Worm (Caenorhabditis elegans) whole organism, early embryonic: ENCODE results near the gene C43H6.6.

Source experiments
- B0310.2 ChIP-seq: sonication (generic microtip); optimal IDR thresholded peaks from 2 replicates; lab custom pipeline; 2016; ENCODE audit warnings: mild to moderate bottlenecking, missing genetic modification characterization, missing compliant biosample characterization
- F13C5.2 ChIP-seq: sonication (generic microtip); optimal IDR thresholded peaks from 2 replicates; lab custom pipeline; 2017; ENCODE audit warnings: mild to moderate bottlenecking, missing genetic modification characterization, inconsistent platforms, missing compliant biosample characterization
- aly-1 ChIP-seq: sonication (generic microtip); optimal IDR thresholded peaks from 2 replicates; lab custom pipeline; 2016; ENCODE audit warnings: missing genetic modification characterization, missing compliant biosample characterization
- ama-1 ChIP-seq: fragments of 150-350 bp; optimal IDR thresholded peaks from 2 replicates; lab custom pipeline; 2014
- ceh-13 ChIP-seq: fragments of 200-800 bp; sonication (Bioruptor generic); optimal IDR thresholded peaks from 2 replicates; lab custom pipeline; 2018; ENCODE audit warnings: mild to moderate bottlenecking, missing genetic modification characterization, missing compliant biosample characterization
- ceh-36 ChIP-seq: sonication (generic microtip); optimal IDR thresholded peaks from 2 replicates; lab custom pipeline; 2016; ENCODE audit warnings: missing genetic modification characterization, inconsistent platforms, missing compliant biosample characterization
- ets-7 ChIP-seq: sonication (generic microtip); optimal IDR thresholded peaks from 2 replicates; lab custom pipeline; 2016; ENCODE audit warnings: missing genotype, missing genetic modification characterization, missing compliant biosample characterization
- flt-1 ChIP-seq: fragments of 200-800 bp; sonication (Bioruptor generic); IDR thresholded peaks from 2 replicates; pipeline ENCODE4 v1.3.6; 2022; ENCODE audit warnings: missing genetic modification characterization, missing compliant biosample characterization
- hmbx-1 ChIP-seq: sonication (generic microtip); optimal IDR thresholded peaks from 2 replicates; lab custom pipeline; 2016; ENCODE audit warnings: mild to moderate bottlenecking, missing genetic modification characterization, missing compliant biosample characterization
- hmg-4 ChIP-seq: fragments of 200-800 bp; sonication (Bioruptor generic); optimal IDR thresholded peaks from 2 replicates; lab custom pipeline; 2018; ENCODE audit warnings: mild to moderate bottlenecking, missing genetic modification characterization, missing compliant biosample characterization
- hnd-1 ChIP-seq: sonication (generic microtip); optimal IDR thresholded peaks from 2 replicates; lab custom pipeline; 2016; ENCODE audit warnings: missing genetic modification characterization, missing compliant biosample characterization
- pes-1 ChIP-seq: fragments of 200-800 bp; sonication (Bioruptor generic); IDR thresholded peaks from 2 replicates; pipeline ENCODE4 v1.3.6; 2022; ENCODE audit warnings: missing genetic modification reagents, missing genetic modification characterization, missing compliant biosample characterization
- scrt-1 ChIP-seq: fragments of 200-800 bp; sonication (Bioruptor generic); IDR thresholded peaks from 2 replicates; pipeline ENCODE4 v1.3.6; 2022; ENCODE audit warnings: missing genetic modification characterization, missing compliant biosample characterization
- sea-1 ChIP-seq: fragments of 200-800 bp; sonication (Bioruptor generic); conservative IDR thresholded peaks from 2 replicates; pipeline ENCODE4 v1.3.6; 2022; ENCODE audit warnings: missing genetic modification characterization, missing compliant biosample characterization
- tbx-11 ChIP-seq: fragments of 200-800 bp; sonication (Bioruptor generic); IDR thresholded peaks from 2 replicates; pipeline ENCODE4 v1.3.6; 2022; ENCODE audit warnings: missing genetic modification characterization, missing compliant biosample characterization
- tbx-37 ChIP-seq: fragments of 200-800 bp; sonication (Bioruptor generic); conservative IDR thresholded peaks from 2 replicates; pipeline ENCODE4 v1.3.6; 2022; ENCODE audit warnings: missing genetic modification reagents, missing genetic modification characterization, missing compliant biosample characterization
- tra-4 ChIP-seq: sonication (generic microtip); optimal IDR thresholded peaks from 2 replicates; lab custom pipeline; 2017; ENCODE audit warnings: missing genetic modification characterization, missing compliant biosample characterization

The C43H6.6 gene

ce11 chrX:2394983-2395382, at the start of gene C43H6.6:
Gene C43H6.6 (plus strand): TSS chrX:2395283.
- no peak for TF ChIP-seq tbx-37 (GFP tag; lab: Robert Waterston, UW)
- no peak for TF ChIP-seq sea-1
- TF ChIP-seq B0310.2: no peak
- TF ChIP-seq flt-1: no peak

ce11 chrX:2347962-2348361, 47.1 kb upstream of the C43H6.6 start:
- TF ChIP-seq ets-7 (no peak), ceh-36 (no peak)

- no peak for TF ChIP-seq flt-1
- TF ChIP-seq ceh-13 (GFP tag; lab: Kevin White, UChicago): no peak
- no peak for TF ChIP-seq hnd-1 (tag; lab: Kevin White, UChicago)
- TF ChIP-seq ceh-36: no peak
- TF ChIP-seq tbx-11 (GFP tag; lab: Robert Waterston, UW): no peak
- no peak for TF ChIP-seq ets-7
- no peak for TF ChIP-seq pes-1 (GFP tag; lab: Robert Waterston, UW)
- no peak for TF ChIP-seq B0310.2
- TF ChIP-seq F13C5.2: no peak
- no peak for TF ChIP-seq hmbx-1 (tag; lab: Kevin White, UChicago)
- TF ChIP-seq hmg-4: no peak
Observed at ce11 chrX:2352929-2353328, 42.2 kb upstream of the C43H6.6 start.

- TF ChIP-seq F13C5.2 (no peak), ceh-36 (no peak), sea-1 (no peak), hmg-4 (no peak), ceh-13 (GFP tag; lab: Kevin White, UChicago) (no peak), pes-1 (GFP tag; lab: Robert Waterston, UW) (no peak), ets-7 (no peak), tra-4 (no peak), tbx-11 (GFP tag; lab: Robert Waterston, UW) (no peak), ama-1 (lab: Kevin White, UChicago) (no peak), B0310.2 (no peak)
Observed at ce11 chrX:2359797-2360196, 35.3 kb upstream of the C43H6.6 start, which contains the start of gene lgc-40. Gene lgc-40 (plus strand): TSS chrX:2360097.

- TF ChIP-seq ceh-36 (no peak), ama-1 (lab: Kevin White, UChicago) (no peak), tbx-37 (GFP tag; lab: Robert Waterston, UW) (no peak), flt-1 (no peak), sea-1 (no peak), hnd-1 (tag; lab: Kevin White, UChicago) (no peak), tbx-11 (GFP tag; lab: Robert Waterston, UW) (no peak), pes-1 (GFP tag; lab: Robert Waterston, UW) (no peak), hmbx-1 (tag; lab: Kevin White, UChicago) (no peak), tra-4 (no peak), ceh-13 (GFP tag; lab: Kevin White, UChicago) (no peak), B0310.2 (no peak), ets-7 (no peak), F13C5.2 (no peak), scrt-1 (GFP tag; lab: Robert Waterston, UW) (no peak), aly-1 (tag; lab: Kevin White, UChicago) (no peak), hmg-4 (no peak)
Observed at ce11 chrX:2362872-2363271, 32.2 kb upstream of the C43H6.6 start.

ce11 chrX:2364703-2365299, 30.3 kb upstream of the C43H6.6 start:
- TF ChIP-seq hmbx-1 (tag; lab: Kevin White, UChicago): no peak
- TF ChIP-seq tbx-37 (GFP tag; lab: Robert Waterston, UW): no peak
- no peak for TF ChIP-seq tra-4
- TF ChIP-seq ceh-36: no peak
- no peak for TF ChIP-seq hmg-4
- TF ChIP-seq B0310.2: no peak
- TF ChIP-seq tbx-11 (GFP tag; lab: Robert Waterston, UW): no peak
- no peak for TF ChIP-seq flt-1
- TF ChIP-seq ama-1 (lab: Kevin White, UChicago): no peak
- TF ChIP-seq scrt-1 (GFP tag; lab: Robert Waterston, UW): no peak
- no peak for TF ChIP-seq pes-1 (GFP tag; lab: Robert Waterston, UW)
- TF ChIP-seq ceh-13 (GFP tag; lab: Kevin White, UChicago): no peak
- TF ChIP-seq hnd-1 (tag; lab: Kevin White, UChicago): no peak
- TF ChIP-seq F13C5.2: no peak
- no peak for TF ChIP-seq aly-1 (tag; lab: Kevin White, UChicago)
- no peak for TF ChIP-seq ets-7
- TF ChIP-seq sea-1: no peak

ce11 chrX:2365890-2366289, 29.2 kb upstream of the C43H6.6 start, which contains the start of gene T24D8.6:
Gene T24D8.6 (minus strand): TSS chrX:2365990.
- TF ChIP-seq hmg-4: no peak
- no peak for TF ChIP-seq aly-1 (tag; lab: Kevin White, UChicago)
- TF ChIP-seq flt-1: no peak
- no peak for TF ChIP-seq tbx-37 (GFP tag; lab: Robert Waterston, UW)

- TF ChIP-seq sea-1: no peak
- TF ChIP-seq tra-4: peak; percentile 2
- no peak for TF ChIP-seq F13C5.2
- no peak for TF ChIP-seq hnd-1 (tag; lab: Kevin White, UChicago)
- TF ChIP-seq tbx-37 (GFP tag; lab: Robert Waterston, UW): no peak
- TF ChIP-seq ceh-13 (GFP tag; lab: Kevin White, UChicago): no peak
- TF ChIP-seq ceh-36: no peak
- peak; percentile 20; the same call in 1 of the 2 replicates for TF ChIP-seq scrt-1 (GFP tag; lab: Robert Waterston, UW)
- 0 out of 2 replicates have a peak, but pooled peaks have one; percentile 9 for TF ChIP-seq pes-1 (GFP tag; lab: Robert Waterston, UW)
- no peak for TF ChIP-seq aly-1 (tag; lab: Kevin White, UChicago)
- TF ChIP-seq B0310.2: no peak
- TF ChIP-seq hmbx-1 (tag; lab: Kevin White, UChicago): no peak
- TF ChIP-seq tbx-11 (GFP tag; lab: Robert Waterston, UW): no peak
- no peak for TF ChIP-seq flt-1
- no peak for TF ChIP-seq ets-7
- TF ChIP-seq hmg-4: no peak
Observed at ce11 chrX:2368042-2368814, 26.9 kb upstream of the C43H6.6 start.
